Fruit fly (Drosophila melanogaster): ENCODE results near the gene CG7083.

CG7083 gene

DNA sequence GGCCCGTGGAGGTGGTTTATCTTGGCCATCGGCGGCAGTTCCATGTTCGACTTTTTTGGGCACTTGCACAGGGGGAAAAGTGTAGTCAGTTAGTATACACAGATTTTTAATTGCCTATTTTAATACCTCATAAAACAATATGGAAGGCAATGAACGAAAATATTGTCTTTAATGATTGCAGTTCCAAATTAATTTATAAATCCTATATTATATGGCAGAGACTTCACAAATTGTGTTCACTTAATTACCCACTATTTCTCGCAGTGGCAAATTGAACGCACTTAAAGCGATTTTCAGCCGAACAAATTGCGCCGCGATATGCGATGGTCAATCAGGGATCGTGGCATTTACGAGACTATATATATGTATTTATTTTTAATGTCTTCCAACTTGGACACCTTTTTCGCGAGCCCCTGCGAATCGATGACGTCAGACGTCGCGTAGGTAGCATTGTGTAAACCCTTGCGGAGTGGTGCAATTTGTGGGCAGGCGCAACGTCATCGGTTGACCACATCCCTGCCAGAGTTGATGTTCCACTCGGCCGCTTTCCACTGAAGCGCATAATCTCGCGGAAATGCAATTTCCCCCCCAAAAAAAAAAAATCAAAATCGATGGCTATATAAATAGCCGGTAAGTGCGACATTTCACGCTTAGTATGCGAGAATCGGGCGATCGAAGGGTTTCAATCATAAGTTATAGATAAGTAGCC lies 20.3 kb upstream of the CG7083 start, which contains the start of gene CG13670 (continued):
- TF ChIP-seq salr (GFP tag; optimal IDR thresholded peaks at IDR 0.05) = no peak
- peak; percentile 40 for TF ChIP-seq CG3919 (GFP tag; optimal IDR thresholded peaks at IDR 0.05)
- TF ChIP-seq CG1621 (tag; optimal IDR thresholded peaks at IDR 0.05) = no peak
- no peak for TF ChIP-seq esn (GFP tag; optimal IDR thresholded peaks at IDR 0.05)
- no peak for TF ChIP-seq CG16779 (tag; optimal IDR thresholded peaks at IDR 0.05)
- TF ChIP-seq Sox15 (GFP tag; optimal IDR thresholded peaks at IDR 0.05) = no peak
- TF ChIP-seq lz (GFP tag; optimal IDR thresholded peaks at IDR 0.05) = no peak
- TF ChIP-seq topi (GFP tag; optimal IDR thresholded peaks at IDR 0.05) = no peak
- TF ChIP-seq Blimp-1 (GFP tag; optimal IDR thresholded peaks at IDR 0.05) = no peak
- peak; percentile 40 for TF ChIP-seq CG11762 (GFP tag; optimal IDR thresholded peaks at IDR 0.05; ENCODE audit: insufficient read depth)
- TF ChIP-seq vri (GFP tag; optimal IDR thresholded peaks at IDR 0.05) = no peak
- no peak for TF ChIP-seq Sox14 (GFP tag; optimal IDR thresholded peaks at IDR 0.05)
- peak; percentile 36 for TF ChIP-seq CG32006 (GFP tag; optimal IDR thresholded peaks at IDR 0.05)

DNA sequence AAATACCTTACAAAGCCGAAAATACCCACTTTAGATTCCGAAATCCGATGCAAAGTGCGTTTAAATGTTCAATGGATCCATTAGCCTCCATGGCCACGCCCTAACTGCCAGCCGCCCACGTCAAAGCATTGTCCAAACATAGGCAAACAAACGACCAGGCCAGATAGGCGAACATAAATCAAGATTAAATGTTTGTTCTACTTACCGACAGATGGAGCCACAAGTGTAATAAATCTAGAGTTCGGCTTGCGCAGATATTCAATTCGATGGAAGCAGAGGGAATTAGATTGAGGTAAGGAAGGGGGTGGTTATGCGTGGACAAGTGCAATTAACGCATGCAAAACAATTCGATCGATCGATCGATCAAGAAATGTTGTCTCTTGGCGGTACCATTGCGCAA lies 16.8 kb upstream of the CG7083 start:
- TF ChIP-seq Hr38 (GFP tag; optimal IDR thresholded peaks at IDR 0.05) (no peak), Ets96B (tag; optimal IDR thresholded peaks at IDR 0.05) (no peak), CG16779 (tag; optimal IDR thresholded peaks at IDR 0.05) (no peak), svp (GFP tag) (peak; percentile 2), Eip78C (GFP tag) (no peak)

- TF ChIP-seq svp (GFP tag) = no peak
Observed at dm6 chr3L:8325559-8325958, 15.0 kb upstream of the CG7083 start, which contains the start of gene CG34461. TSS of gene CG34461 (plus strand) at chr3L:8325859.

DNA sequence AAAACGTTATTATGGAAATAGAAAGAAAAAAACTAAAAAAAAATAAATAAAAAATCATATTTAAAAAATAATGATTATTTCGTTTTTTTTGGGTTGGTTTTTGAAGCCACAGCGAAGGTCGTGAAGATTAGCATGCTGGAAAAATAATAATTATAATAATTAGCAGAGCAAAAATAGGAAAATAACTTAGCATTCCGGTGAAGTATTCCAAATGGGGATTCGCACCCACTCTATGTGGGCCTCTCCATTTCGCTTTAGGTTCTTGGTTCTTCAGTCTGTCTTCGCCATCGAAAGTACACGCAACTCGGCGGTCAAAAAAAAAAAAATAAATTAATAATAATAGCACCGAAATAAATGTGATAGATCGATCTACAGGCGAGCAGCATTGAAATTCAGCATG lies 12.3 kb upstream of the CG7083 start, which contains the start of gene CG34462:
Gene CG34462, plus strand, starts transcription at position 301 of the 400 bp plus-strand sequence.
- no peak for TF ChIP-seq esn (GFP tag; optimal IDR thresholded peaks at IDR 0.05)
- TF ChIP-seq OdsH (GFP tag; optimal IDR thresholded peaks at IDR 0.05) = no peak
- no peak for TF ChIP-seq pdm3 (GFP tag; optimal IDR thresholded peaks at IDR 0.05)
- no peak for TF ChIP-seq Sox102F (GFP tag; optimal IDR thresholded peaks at IDR 0.05)
- TF ChIP-seq CG34406 (GFP tag; optimal IDR thresholded peaks at IDR 0.05) = no peak
- TF ChIP-seq dsx (GFP tag; optimal IDR thresholded peaks at IDR 0.05; ENCODE audit: poor library complexity, severe bottlenecking) = no peak
- no peak for TF ChIP-seq CG6163 (GFP tag; IDR thresholded peaks at IDR 0.05)
- no peak for TF ChIP-seq dac (GFP tag; optimal IDR thresholded peaks at IDR 0.05)
- no peak for TF ChIP-seq CG8632 (GFP tag; optimal IDR thresholded peaks at IDR 0.05)
- no peak for TF ChIP-seq CG8319 (GFP tag; optimal IDR thresholded peaks at IDR 0.05)
- no peak for TF ChIP-seq Smox (GFP tag; optimal IDR thresholded peaks at IDR 0.05)
- no peak for TF ChIP-seq topi (GFP tag; optimal IDR thresholded peaks at IDR 0.05)
- no peak for TF ChIP-seq Hr39 (GFP tag; optimal IDR thresholded peaks at IDR 0.05)
- TF ChIP-seq CG3032 (tag; optimal IDR thresholded peaks at IDR 0.05) = no peak
- TF ChIP-seq Met (GFP tag; optimal IDR thresholded peaks at IDR 0.05) = no peak
- TF ChIP-seq CG11902 (GFP tag; optimal IDR thresholded peaks at IDR 0.05) = no peak
- no peak for TF ChIP-seq CG6792 (GFP tag; optimal IDR thresholded peaks at IDR 0.05)
- no peak for TF ChIP-seq Ets21C (GFP tag; optimal IDR thresholded peaks at IDR 0.05)
- TF ChIP-seq CG31627 (GFP tag; optimal IDR thresholded peaks at IDR 0.05) = no peak

DNA sequence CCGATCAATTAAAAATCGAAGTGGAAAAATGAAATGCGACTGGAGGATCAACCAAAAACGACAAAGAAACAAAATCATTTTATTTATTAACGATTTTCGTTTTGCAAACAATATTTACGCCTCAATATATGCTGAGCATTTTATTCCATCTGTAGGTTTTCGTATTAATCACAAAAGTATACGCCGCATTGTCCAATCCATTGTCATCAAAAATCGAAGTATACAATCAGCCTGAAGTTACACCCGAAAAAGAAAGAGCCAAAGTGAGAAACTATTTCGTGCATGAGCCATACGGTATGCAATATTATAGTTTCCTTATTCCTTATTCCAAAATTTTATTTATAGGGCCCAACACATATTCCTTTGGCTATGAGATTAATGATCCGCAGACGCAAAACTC lies 11.6 kb upstream of the CG7083 start:
- TF ChIP-seq Hr39 (GFP tag; optimal IDR thresholded peaks at IDR 0.05) = no peak
- no peak for TF ChIP-seq CG8119 (GFP tag; IDR thresholded peaks at IDR 0.05)
- TF ChIP-seq Eip78C (GFP tag) = peak; percentile 12

Data from whole organism, prepupa.